Worm (Caenorhabditis elegans) whole organism, dauer: Measurements from ENCODE around the gene lea-1.

Experiments used
- unc-62 ChIP-seq: sonication (generic microtip); optimal IDR thresholded peaks from 2 replicates; lab custom pipeline; 2017; ENCODE audit warnings: missing biosample characterization, missing genetic modification reagents, missing genetic modification characterization

lea-1 gene

ce11 chrV:10031384-10032171 lies 19.9 kb downstream of the lea-1 start:
- TF ChIP-seq unc-62 = no peak

DNA sequence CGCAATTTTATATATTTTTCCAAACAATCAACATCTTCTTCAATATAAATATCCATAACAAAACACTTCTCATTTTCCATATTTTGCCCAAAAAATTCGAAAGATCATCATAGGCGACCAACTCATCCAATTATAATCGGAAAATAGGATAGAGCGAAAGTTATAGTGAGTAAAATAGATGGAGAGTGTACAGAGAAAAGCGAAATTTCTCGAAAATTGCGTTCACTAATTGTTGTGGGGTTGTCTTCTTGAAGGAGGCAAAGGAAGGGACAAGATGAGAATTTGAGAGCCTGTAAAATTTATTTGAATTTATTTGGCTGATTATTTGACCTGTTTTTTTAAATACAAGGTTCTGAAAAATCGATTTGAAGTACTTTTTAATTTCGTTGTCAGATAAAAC lies 23.9 kb downstream of the lea-1 start:
- no peak for TF ChIP-seq unc-62

- TF ChIP-seq unc-62 = no peak
Observed at ce11 chrV:10036275-10036674, 24.6 kb downstream of the lea-1 start, which contains the start of gene T06E8.2. Gene T06E8.2, minus strand, starts transcription at chrV:10036413.

DNA sequence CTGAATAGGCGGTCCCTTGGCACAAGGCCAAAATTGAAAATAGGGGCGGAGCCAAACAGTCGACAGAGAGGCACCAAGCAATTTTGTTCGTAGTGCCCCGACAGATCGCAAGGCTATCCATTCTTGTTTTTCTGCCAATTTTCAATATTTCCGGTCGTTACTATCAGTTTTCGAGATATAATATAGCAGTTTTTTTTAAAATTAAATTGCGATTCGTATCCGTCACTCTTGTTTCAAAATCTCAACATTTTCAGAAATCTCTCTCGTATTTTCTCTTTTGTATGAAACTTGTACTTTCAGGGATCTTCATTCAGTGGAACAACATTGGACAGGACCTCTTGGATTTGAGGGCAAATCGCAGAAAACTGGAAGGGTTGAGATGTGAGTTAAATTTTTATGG lies 25.3 kb downstream of the lea-1 start, which contains the start of gene F57A8.1:
TSS of gene F57A8.1 (plus strand) at position 301 of the 400 bp plus-strand sequence.
- no peak for TF ChIP-seq unc-62

ce11 chrV:10039837-10040236 lies 28.1 kb downstream of the lea-1 start:
- no peak for TF ChIP-seq unc-62

DNA sequence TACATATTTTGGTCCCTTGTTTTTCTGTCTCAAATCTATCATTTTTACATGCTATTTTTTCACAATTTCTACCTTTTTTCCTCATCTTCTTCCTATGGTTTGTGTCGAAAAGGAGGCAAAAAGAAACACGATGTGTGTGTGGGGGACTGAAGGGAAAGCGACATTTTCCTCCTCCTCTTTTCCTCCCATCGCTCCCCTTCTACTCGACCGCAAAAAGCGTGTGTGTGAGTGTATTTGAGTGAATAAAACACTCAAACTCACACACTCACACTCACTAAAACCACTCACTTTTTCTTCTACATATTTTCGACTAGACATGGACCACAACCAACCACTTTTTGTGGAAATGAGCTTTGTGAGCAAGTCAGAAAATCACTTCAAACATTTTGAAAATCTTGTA lies 29.8 kb downstream of the lea-1 start:
- TF ChIP-seq unc-62 = no peak

DNA sequence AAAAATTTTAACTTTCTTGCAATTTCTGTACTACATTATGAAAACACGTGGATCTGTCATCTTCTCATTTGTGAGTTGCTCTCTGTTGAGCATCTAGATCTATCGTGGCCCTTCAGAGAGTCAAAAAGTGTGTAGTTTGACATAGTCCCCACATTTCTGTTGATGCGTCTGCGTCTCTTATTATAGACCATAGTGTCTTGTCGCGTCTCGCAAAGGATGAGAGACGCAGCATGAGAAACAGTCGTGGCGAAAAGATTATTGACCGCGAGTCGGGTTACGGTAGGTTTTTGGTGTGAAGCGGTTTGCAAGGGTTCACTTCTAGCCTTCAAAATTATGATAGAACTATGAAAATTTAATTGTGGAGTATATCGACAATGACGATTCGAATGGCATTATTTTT lies 30.5 kb downstream of the lea-1 start:
- no peak for TF ChIP-seq unc-62

ce11 chrV:10043234-10043796 lies 31.6 kb downstream of the lea-1 start, which contains the start of gene T06E8.8:
Gene T06E8.8, plus strand, starts transcription at chrV:10043746.
- no peak for TF ChIP-seq unc-62

- no peak for TF ChIP-seq unc-62
Observed at ce11 chrV:10044735-10045134, 33.0 kb downstream of the lea-1 start.

DNA sequence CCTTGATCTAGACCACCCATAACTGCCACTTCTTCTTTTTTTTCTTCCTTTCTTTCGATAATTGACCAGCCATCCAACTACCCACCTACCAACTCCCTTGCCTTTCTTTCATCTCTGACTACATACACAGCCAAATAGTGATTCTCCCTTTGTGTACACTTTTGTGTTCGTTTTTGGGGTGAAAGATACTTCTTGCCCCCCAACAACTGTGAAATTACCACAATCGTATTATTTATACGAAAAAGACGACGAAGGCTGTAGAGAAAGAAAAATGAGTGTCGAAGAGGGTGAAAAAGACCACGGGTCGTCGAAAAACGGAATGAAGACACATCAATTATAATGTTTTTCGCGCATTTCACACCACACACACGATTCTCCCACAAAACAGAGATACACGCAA lies 34.8 kb downstream of the lea-1 start:
- no peak for TF ChIP-seq unc-62

DNA sequence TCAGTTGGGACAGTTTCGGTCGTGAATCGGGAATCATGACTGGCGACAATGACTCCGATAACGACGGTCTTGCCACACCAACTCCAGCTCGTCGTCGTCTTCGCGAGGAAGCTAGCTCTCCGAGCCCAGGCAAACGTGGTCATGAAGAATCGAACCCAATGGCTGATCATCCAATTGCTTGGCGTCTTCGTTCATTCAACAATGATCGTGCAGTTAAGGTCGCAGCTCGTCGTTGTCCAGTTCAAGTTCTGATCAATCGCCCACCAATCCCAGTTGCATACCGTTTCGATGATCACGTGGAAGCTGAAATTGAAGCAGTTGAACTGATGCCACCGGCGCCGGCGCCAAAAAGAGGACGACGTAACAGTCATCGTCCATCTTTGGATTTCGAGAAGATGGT lies 35.5 kb downstream of the lea-1 start:
- no peak for TF ChIP-seq unc-62

DNA sequence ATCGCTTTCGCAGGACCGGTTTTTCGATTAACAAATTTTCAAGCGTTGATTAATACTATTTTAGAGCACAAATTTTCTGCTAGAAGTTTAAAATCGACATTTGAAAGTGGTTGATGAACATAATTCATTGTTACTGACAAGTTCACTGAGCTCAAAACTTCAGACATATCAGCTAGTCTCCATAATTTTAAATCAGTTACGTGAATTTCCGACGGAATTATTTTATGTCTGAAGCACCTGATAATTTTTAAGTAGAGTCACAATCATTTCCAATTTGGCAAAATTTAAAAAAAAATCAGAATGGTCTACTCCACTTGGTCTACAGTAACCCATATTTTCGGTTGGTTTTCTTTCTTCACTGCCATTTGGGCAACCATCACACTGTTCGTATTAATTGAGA lies 40.1 kb downstream of the lea-1 start, which contains the start of gene str-118:
TSS of gene str-118 (plus strand) at position 301 of the 400 bp plus-strand sequence.
- TF ChIP-seq unc-62 = no peak

DNA sequence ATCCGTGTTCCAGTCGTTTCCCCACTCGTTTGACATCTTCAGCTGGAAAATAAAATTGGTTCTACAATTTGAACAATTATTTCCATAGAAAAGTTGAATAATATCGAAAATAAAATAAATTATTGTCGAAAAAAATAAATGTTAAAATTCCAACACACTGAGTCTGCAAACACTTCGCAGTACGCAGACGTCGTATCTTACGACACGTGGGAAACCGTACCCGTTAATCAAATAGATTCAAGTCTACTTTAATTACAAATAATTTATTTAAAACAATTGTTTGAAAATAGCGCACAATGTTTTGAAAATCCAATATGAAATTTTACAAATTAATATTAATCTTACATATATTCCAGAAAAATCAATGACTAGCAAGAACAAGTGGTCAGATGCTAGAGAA lies 43.1 kb downstream of the lea-1 start, which contains the start of gene yif-1:
TSS of gene yif-1 (minus strand) at position 42 of the 400 bp plus-strand sequence.
- no peak for TF ChIP-seq unc-62

ce11 chrV:10058748-10059147 lies 47.0 kb downstream of the lea-1 start:
- TF ChIP-seq unc-62 = no peak

ce11 chrV:10060039-10060438 lies 48.3 kb downstream of the lea-1 start:
- TF ChIP-seq unc-62 = no peak

- no peak for TF ChIP-seq unc-62
Observed at ce11 chrV:10064221-10064620, 52.5 kb downstream of the lea-1 start, which contains the start of gene fipr-13. Gene fipr-13, plus strand, starts transcription at chrV:10064521.

ce11 chrV:10065679-10066078 lies 54.0 kb downstream of the lea-1 start:
- no peak for TF ChIP-seq unc-62

- TF ChIP-seq unc-62 = no peak
Observed at ce11 chrV:10066769-10067168, 55.0 kb downstream of the lea-1 start, which contains the start of gene npr-39. Gene npr-39, plus strand, starts transcription at chrV:10067069.
